Worm (Caenorhabditis elegans): ENCODE results near the gene C29E4.10.

C29E4.10 gene

DNA sequence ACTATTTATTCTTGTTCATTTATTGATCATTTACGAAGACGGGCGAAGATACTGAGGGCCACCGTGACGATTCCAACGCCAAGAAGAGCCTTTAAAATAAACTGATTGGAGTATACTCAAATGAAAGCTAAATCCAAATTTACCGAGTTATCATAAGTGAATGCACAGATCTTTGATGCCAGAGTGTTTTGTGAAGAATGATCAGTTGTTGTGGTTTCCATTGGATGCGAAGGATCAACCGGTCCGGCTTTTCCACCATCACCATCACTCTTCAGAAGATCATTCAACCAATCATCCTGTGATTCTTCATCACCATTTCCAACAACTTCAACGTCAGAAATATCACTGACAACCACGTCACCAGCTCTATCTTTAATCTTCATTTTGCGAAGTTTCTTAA, 39.6 kb downstream of the C29E4.10 start (continued):
- TF ChIP-seq sdz-12 (GFP tag; optimal IDR thresholded peaks at IDR 0.05) (peak; percentile 18), dmd-6 (GFP tag; IDR thresholded peaks at IDR 0.05) (no peak), pqm-1 (tag; optimal IDR thresholded peaks at IDR 0.05) (no peak), pha-4 (GFP tag; IDR thresholded peaks at IDR 0.05) (no peak), pha-4 (tag; optimal IDR thresholded peaks at IDR 0.05) (no peak), Y75B8A.6 (GFP tag; IDR thresholded peaks at IDR 0.05) (0 out of 2 replicates have a peak, but pooled peaks have one; percentile 53), nhr-102 (tag; optimal IDR thresholded peaks at IDR 0.05) (peak; percentile 71), lin-38 (GFP tag; IDR thresholded peaks at IDR 0.05) (peak; percentile 44; the same call in 1 of the 2 replicates), php-3 (GFP tag; IDR thresholded peaks at IDR 0.05) (0 out of 2 replicates have a peak, but pooled peaks have one; percentile 29), dmd-8 (GFP tag; IDR thresholded peaks at IDR 0.05) (0 out of 2 replicates have a peak, but pooled peaks have one; percentile 39), saeg-2 (GFP tag; IDR thresholded peaks at IDR 0.05) (0 out of 2 replicates have a peak, but pooled peaks have one; percentile 19), lin-29 (GFP tag; IDR thresholded peaks at IDR 0.05) (no peak), ama-1 (optimal IDR thresholded peaks at IDR 0.05) (peak; percentile 89), hmg-1.1 (GFP tag; IDR thresholded peaks at IDR 0.05) (no peak), vab-7 (GFP tag; IDR thresholded peaks at IDR 0.05) (0 out of 2 replicates have a peak, but pooled peaks have one; percentile 23)

DNA sequence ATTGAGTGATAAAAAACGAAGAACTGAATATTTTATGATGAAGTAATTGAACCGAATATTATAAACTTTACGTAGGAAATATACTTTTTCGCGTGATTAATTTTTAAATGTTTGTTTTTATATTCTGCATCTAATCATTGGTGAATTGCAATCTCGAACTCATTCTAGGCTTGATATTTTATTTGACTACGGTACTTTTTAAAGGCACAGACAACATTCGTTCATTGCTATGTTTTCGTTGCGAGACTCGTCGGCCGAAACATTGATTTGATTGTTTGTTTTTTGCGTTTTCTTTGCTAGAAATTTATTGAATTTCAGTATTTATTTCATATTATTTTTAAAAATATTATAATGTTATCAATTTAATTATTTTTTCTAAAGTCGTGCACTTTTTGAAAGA, 40.1 kb downstream of the C29E4.10 start, which contains the start of gene C06G4.4:
Gene C06G4.4, minus strand, starts transcription at position 36 of the 400 bp plus-strand sequence.
- no peak for TF ChIP-seq ceh-20 (GFP tag; IDR thresholded peaks at IDR 0.05)
- no peak for TF ChIP-seq nhr-48 (tag; optimal IDR thresholded peaks at IDR 0.05)
- TF ChIP-seq ceh-28 (tag; optimal IDR thresholded peaks at IDR 0.05), result no peak
- TF ChIP-seq daf-12 (tag; optimal IDR thresholded peaks at IDR 0.05), result no peak
- TF ChIP-seq jun-1 (tag; optimal IDR thresholded peaks at IDR 0.05), result no peak
- TF ChIP-seq unc-39 (tag; optimal IDR thresholded peaks at IDR 0.05), result no peak
- TF ChIP-seq lin-13 (GFP tag; optimal IDR thresholded peaks at IDR 0.05), result no peak
- no peak for TF ChIP-seq egl-43 (GFP tag; IDR thresholded peaks at IDR 0.05)
- no peak for TF ChIP-seq mes-2 (tag; optimal IDR thresholded peaks at IDR 0.05; ENCODE audit: poor library complexity, severe bottlenecking)
- no peak for TF ChIP-seq F10B5.3 (tag; optimal IDR thresholded peaks at IDR 0.05)
- TF ChIP-seq F26F4.8 (GFP tag; conservative IDR thresholded peaks at IDR 0.05), result no peak
- TF ChIP-seq ceh-44 (GFP tag; IDR thresholded peaks at IDR 0.05), result no peak

- peak in 1 of 2 experiments; percentile 57 for TF ChIP-seq unc-62 (GFP tag; optimal IDR thresholded peaks at IDR 0.05 in 1 of 2)
- no peak for TF ChIP-seq unc-62 (tag; optimal IDR thresholded peaks at IDR 0.05)
- no peak for TF ChIP-seq zip-2 (tag; optimal IDR thresholded peaks at IDR 0.05)
- TF ChIP-seq dmd-8 (GFP tag; IDR thresholded peaks at IDR 0.05), result 0 out of 2 replicates have a peak, but pooled peaks have one; percentile 38
- no peak for TF ChIP-seq daf-8 (GFP tag; IDR thresholded peaks at IDR 0.05)
- TF ChIP-seq attf-4 (tag; optimal IDR thresholded peaks at IDR 0.05), result no peak
- 0 out of 2 replicates have a peak, but pooled peaks have one; percentile 10 for TF ChIP-seq lin-1 (GFP tag; IDR thresholded peaks at IDR 0.05)
- 0 out of 2 replicates have a peak, but pooled peaks have one; percentile 48 for TF ChIP-seq vab-7 (GFP tag; IDR thresholded peaks at IDR 0.05)
- TF ChIP-seq hlh-30 (tag; optimal IDR thresholded peaks at IDR 0.05; ENCODE audit: insufficient read depth), result peak; percentile 0
- TF ChIP-seq dmd-6 (GFP tag; IDR thresholded peaks at IDR 0.05), result 0 out of 2 replicates have a peak, but pooled peaks have one; percentile 15
- no peak for TF ChIP-seq rbr-2 (tag; optimal IDR thresholded peaks at IDR 0.05)
- TF ChIP-seq F26F4.8 (GFP tag; conservative IDR thresholded peaks at IDR 0.05), result no peak
- no peak for TF ChIP-seq nhr-28 (tag; optimal IDR thresholded peaks at IDR 0.05)
- no peak for TF ChIP-seq lin-39 (tag; optimal IDR thresholded peaks at IDR 0.05)
- TF ChIP-seq aha-1 (tag), result peak; percentile 60
- TF ChIP-seq saeg-2 (GFP tag; IDR thresholded peaks at IDR 0.05), result no peak
- 0 out of 2 replicates have a peak, but pooled peaks have one; percentile 13 for TF ChIP-seq arid-1 (GFP tag; conservative IDR thresholded peaks at IDR 0.05)
- peak; percentile 25 for TF ChIP-seq duxl-1 (tag; optimal IDR thresholded peaks at IDR 0.05; ENCODE audit: poor library complexity)
- 0 out of 2 replicates have a peak, but pooled peaks have one; percentile 45 for TF ChIP-seq F44E2.7 (GFP tag; IDR thresholded peaks at IDR 0.05)
- 0 out of 2 replicates have a peak, but pooled peaks have one; percentile 60 for TF ChIP-seq egl-43 (GFP tag; IDR thresholded peaks at IDR 0.05)
- TF ChIP-seq ceh-20 (GFP tag; IDR thresholded peaks at IDR 0.05), result peak; percentile 31; the same call in 1 of the 2 replicates
- TF ChIP-seq unc-39 (tag; optimal IDR thresholded peaks at IDR 0.05), result no peak
- peak; percentile 15 for TF ChIP-seq mes-2 (tag; optimal IDR thresholded peaks at IDR 0.05; ENCODE audit: poor library complexity, severe bottlenecking)
- TF ChIP-seq daf-16 (GFP tag; optimal IDR thresholded peaks at IDR 0.05), result no peak
- peak; percentile 15 for TF ChIP-seq daf-16 (tag; optimal IDR thresholded peaks at IDR 0.05)
- TF ChIP-seq lim-7 (GFP tag; IDR thresholded peaks at IDR 0.05), result peak; percentile 57; the same call in 1 of the 2 replicates
- peak; percentile 23 for TF ChIP-seq mxl-3 (GFP tag; optimal IDR thresholded peaks at IDR 0.05)
- TF ChIP-seq gei-8 (GFP tag; optimal IDR thresholded peaks at IDR 0.05), result peak; percentile 24
- peak; percentile 38; the same call in 1 of the 2 replicates for TF ChIP-seq madf-9 (GFP tag; conservative IDR thresholded peaks at IDR 0.05)
Measured at ce11 chrIII:7978289-7978688, 40.6 kb downstream of the C29E4.10 start.

Data from whole organism, L4 larva.